Fruit fly (Drosophila melanogaster) whole organism, embryonic: ENCODE data around the gene P5CDh1.

ENCODE experiments used
- Aef1 ChIP-seq: fragments of 200-800 bp; sonication (Bioruptor generic); IDR thresholded peaks from 3 replicates; pipeline ENCODE4 v1.3.6; 2022; ENCODE audit warnings: missing biosample characterization, missing genetic modification characterization
- Antp ChIP-seq: fragments of 200-800 bp; sonication (Bioruptor generic); optimal IDR thresholded peaks from 3 replicates; lab custom pipeline; 2016; ENCODE audit warnings: missing biosample characterization, missing genetic modification characterization
- Asciz ChIP-seq: fragments of 200-800 bp; sonication (Bioruptor generic); optimal IDR thresholded peaks from 2 replicates; lab custom pipeline; 2017; ENCODE audit warnings: missing biosample characterization, mild to moderate bottlenecking, missing genetic modification characterization, missing genetic modification reagents
- Bgb ChIP-seq: fragments of 200-800 bp; sonication (Bioruptor generic); IDR thresholded peaks from 2 replicates; pipeline ENCODE4 v1.3.6; 2022; ENCODE audit warnings: missing biosample characterization, missing genetic modification characterization; ENCODE audit not compliant: partially characterized antibody
- CG10147 ChIP-seq: fragments of 200-800 bp; sonication (Bioruptor generic); optimal IDR thresholded peaks from 2 replicates; lab custom pipeline; 2019; ENCODE audit warnings: missing biosample characterization, mild to moderate bottlenecking, missing genetic modification characterization, moderate library complexity
- CG10462 ChIP-seq: fragments of 200-800 bp; sonication (Bioruptor generic); optimal IDR thresholded peaks from 2 replicates; lab custom pipeline; 2016; ENCODE audit warnings: missing biosample characterization, missing genetic modification characterization
- CG12219 ChIP-seq: fragments of 200-800 bp; sonication (Bioruptor generic); optimal IDR thresholded peaks from 3 replicates; lab custom pipeline; 2018; ENCODE audit warnings: missing biosample characterization, mild to moderate bottlenecking, missing genetic modification characterization
- CG13296 ChIP-seq: fragments of 200-800 bp; sonication (Bioruptor generic); optimal IDR thresholded peaks from 3 replicates; lab custom pipeline; 2018; ENCODE audit warnings: missing biosample characterization, mild to moderate bottlenecking, missing genetic modification characterization
- CG14860 ChIP-seq: fragments of 200-800 bp; sonication (Bioruptor generic); IDR thresholded peaks from 3 replicates; pipeline ENCODE4 v1.3.6; 2022; ENCODE audit warnings: missing biosample characterization, missing genetic modification characterization; ENCODE audit not compliant: partially characterized antibody
- CG15073 ChIP-seq: fragments of 200-800 bp; sonication (Bioruptor generic); optimal IDR thresholded peaks from 2 replicates; lab custom pipeline; 2016; ENCODE audit warnings: missing biosample characterization, missing genetic modification characterization
- CG1602 ChIP-seq: fragments of 200-800 bp; sonication (Bioruptor generic); optimal IDR thresholded peaks from 3 replicates; lab custom pipeline; 2016; ENCODE audit warnings: missing biosample characterization, missing genetic modification characterization
- CG17359 ChIP-seq: fragments of 200-800 bp; sonication (Bioruptor generic); optimal IDR thresholded peaks from 3 replicates; lab custom pipeline; 2018; ENCODE audit warnings: missing biosample characterization, mild to moderate bottlenecking, missing genetic modification characterization, moderate library complexity
- CG17361 ChIP-seq: fragments of 200-800 bp; sonication (Bioruptor generic); IDR thresholded peaks from 3 replicates; pipeline ENCODE4 v1.3.6; 2022; ENCODE audit warnings: missing biosample characterization, missing genetic modification characterization
- CG17612 ChIP-seq: fragments of 200-800 bp; sonication (Bioruptor generic); IDR thresholded peaks from 2 replicates; pipeline ENCODE4 v1.3.6; 2022; ENCODE audit warnings: missing biosample characterization, missing genetic modification characterization
- CG17829 ChIP-seq: fragments of 200-800 bp; optimal IDR thresholded peaks from 2 replicates; lab custom pipeline; 2019; ENCODE audit warnings: missing biosample characterization, mild to moderate bottlenecking, missing genetic modification characterization, moderate library complexity
- CG31441 ChIP-seq: fragments of 200-800 bp; sonication (Bioruptor generic); IDR thresholded peaks from 2 replicates; pipeline ENCODE4 v1.3.6; 2022; ENCODE audit warnings: missing biosample characterization, missing genetic modification characterization
- CG3407 ChIP-seq: fragments of 200-800 bp; sonication (Bioruptor generic); optimal IDR thresholded peaks from 2 replicates; lab custom pipeline; 2018; ENCODE audit warnings: missing biosample characterization, mild to moderate bottlenecking, missing genetic modification characterization
- CG6175 ChIP-seq: fragments of 200-800 bp; sonication (Bioruptor generic); IDR thresholded peaks from 3 replicates; pipeline ENCODE4 v1.3.6; 2022; ENCODE audit warnings: missing biosample characterization, missing genetic modification characterization
- CG6791 ChIP-seq: fragments of 200-800 bp; sonication (Bioruptor generic); IDR thresholded peaks from 3 replicates; pipeline ENCODE4 v1.3.6; 2022; ENCODE audit warnings: missing biosample characterization, missing genetic modification characterization; ENCODE audit not compliant: partially characterized antibody
- CG8089 ChIP-seq: fragments of 200-800 bp; sonication (Bioruptor generic); optimal IDR thresholded peaks from 3 replicates; lab custom pipeline; 2016; ENCODE audit warnings: missing biosample characterization, missing genetic modification characterization
- CG8359 ChIP-seq: fragments of 200-800 bp; sonication (Bioruptor generic); optimal IDR thresholded peaks from 2 replicates; lab custom pipeline; 2017; ENCODE audit warnings: missing biosample characterization, mild to moderate bottlenecking, missing genetic modification characterization, borderline replicate concordance
- CG9727 ChIP-seq: fragments of 200-800 bp; sonication (Bioruptor generic); optimal IDR thresholded peaks from 3 replicates; lab custom pipeline; 2017; ENCODE audit warnings: missing biosample characterization, mild to moderate bottlenecking, missing genetic modification characterization
- CkIIα-i1 ChIP-seq: fragments of 200-800 bp; sonication (Bioruptor generic); IDR thresholded peaks from 2 replicates; pipeline ENCODE4 v1.3.6; 2022; ENCODE audit warnings: missing biosample characterization, missing genetic modification characterization
- D19A ChIP-seq: fragments of 200-800 bp; optimal IDR thresholded peaks from 3 replicates; lab custom pipeline; 2019; ENCODE audit warnings: missing biosample characterization, mild to moderate bottlenecking, missing genetic modification characterization, moderate library complexity
- Deaf1 ChIP-seq: fragments of 200-800 bp; optimal IDR thresholded peaks from 3 replicates; lab custom pipeline; 2019; ENCODE audit warnings: missing biosample characterization, mild to moderate bottlenecking, missing genetic modification characterization, moderate library complexity
- Dip2 ChIP-seq: fragments of 200-800 bp; sonication (Bioruptor generic); IDR thresholded peaks from 2 replicates; pipeline ENCODE4 v1.3.6; 2022; ENCODE audit warnings: missing biosample characterization, missing genetic modification characterization
- Fer1 ChIP-seq: fragments of 200-800 bp; sonication (Bioruptor generic); optimal IDR thresholded peaks from 2 replicates; lab custom pipeline; 2017; ENCODE audit warnings: missing biosample characterization, mild to moderate bottlenecking, missing genetic modification characterization
- HHEX ChIP-seq: fragments of 200-800 bp; sonication (Bioruptor generic); optimal IDR thresholded peaks from 3 replicates; lab custom pipeline; 2017; ENCODE audit warnings: missing biosample characterization, mild to moderate bottlenecking, missing genetic modification characterization, missing genetic modification reagents
- Hmr ChIP-seq: fragments of 200-800 bp; sonication (Bioruptor generic); optimal IDR thresholded peaks from 3 replicates; lab custom pipeline; 2017; ENCODE audit warnings: mild to moderate bottlenecking, missing biosample characterization, missing genetic modification reagents, missing genetic modification characterization
- Mad ChIP-seq: fragments of 200-800 bp; sonication (Bioruptor generic); optimal IDR thresholded peaks from 2 replicates; lab custom pipeline; 2016; ENCODE audit warnings: missing biosample characterization, missing genetic modification characterization
- Pdp1 ChIP-seq, 2 experiments: fragments of 200-800 bp; sonication (Bioruptor generic); optimal IDR thresholded peaks; 3 replicates each; lab custom pipeline; 2016; ENCODE audit warnings: missing biosample characterization in 2 of 2, missing genetic modification characterization in 2 of 2, mild to moderate bottlenecking in 1 of 2, moderate library complexity in 1 of 2
- Rfx ChIP-seq: fragments of 200-800 bp; sonication (Bioruptor generic); IDR thresholded peaks from 2 replicates; pipeline ENCODE4 v1.3.6; 2022; ENCODE audit warnings: missing biosample characterization, missing genetic modification characterization
- Sin3A ChIP-seq: fragments of >200 bp; optimal IDR thresholded peaks from 2 replicates; lab custom pipeline; 2018
- az2 ChIP-seq: fragments of 200-800 bp; sonication (Bioruptor generic); optimal IDR thresholded peaks from 3 replicates; lab custom pipeline; 2016; ENCODE audit warnings: missing biosample characterization, missing genetic modification characterization
- crp ChIP-seq, 2 experiments: fragments of 200-800 bp; sonication (Bioruptor generic); optimal IDR thresholded peaks; 2 replicates in 1 of 2; 3 replicates in 1 of 2; lab custom pipeline; 2017; ENCODE audit warnings: missing biosample characterization in 2 of 2, missing genetic modification characterization in 2 of 2, mild to moderate bottlenecking in 1 of 2, moderate library complexity in 1 of 2
- dm ChIP-seq: fragments of 200-800 bp; sonication (Bioruptor generic); optimal IDR thresholded peaks from 3 replicates; lab custom pipeline; 2016; ENCODE audit warnings: missing biosample characterization, missing genetic modification characterization
- dmrt11E ChIP-seq: fragments of 200-800 bp; sonication (Bioruptor generic); optimal IDR thresholded peaks from 3 replicates; lab custom pipeline; 2018; ENCODE audit warnings: missing biosample characterization, mild to moderate bottlenecking, missing genetic modification characterization, moderate library complexity
- dmrt99B ChIP-seq: fragments of 200-800 bp; sonication (Bioruptor generic); optimal IDR thresholded peaks from 2 replicates; lab custom pipeline; 2018; ENCODE audit warnings: missing biosample characterization, mild to moderate bottlenecking, missing genetic modification characterization, moderate library complexity
- ftz-f1 ChIP-seq: fragments of 200-800 bp; sonication (Bioruptor generic); optimal IDR thresholded peaks from 2 replicates; lab custom pipeline; 2016; ENCODE audit warnings: missing biosample characterization, missing genetic modification characterization
- gt ChIP-seq: fragments of 200-800 bp; sonication (Bioruptor generic); IDR thresholded peaks from 2 replicates; pipeline ENCODE4 v1.3.6; 2022; ENCODE audit warnings: missing biosample characterization, missing genetic modification characterization
- klu ChIP-seq: fragments of 200-800 bp; sonication (Bioruptor generic); IDR thresholded peaks from 2 replicates; pipeline ENCODE4 v1.3.6; 2022; ENCODE audit warnings: missing biosample characterization, missing genetic modification characterization
- lbe ChIP-seq: fragments of 200-800 bp; sonication (Bioruptor generic); optimal IDR thresholded peaks from 2 replicates; lab custom pipeline; 2016; ENCODE audit warnings: missing biosample characterization, mild to moderate bottlenecking, missing genetic modification characterization
- maf-S ChIP-seq: fragments of 200-800 bp; sonication (Bioruptor generic); optimal IDR thresholded peaks from 2 replicates; lab custom pipeline; 2016; ENCODE audit warnings: missing biosample characterization, missing genetic modification characterization
- mld ChIP-seq: fragments of 200-800 bp; sonication (Bioruptor generic); IDR thresholded peaks from 3 replicates; pipeline ENCODE4 v1.3.6; 2022; ENCODE audit warnings: missing biosample characterization, missing genetic modification characterization; ENCODE audit not compliant: partially characterized antibody
- nau ChIP-seq: fragments of 200-800 bp; sonication (Bioruptor generic); optimal IDR thresholded peaks from 3 replicates; lab custom pipeline; 2017; ENCODE audit warnings: missing biosample characterization, mild to moderate bottlenecking, missing genetic modification characterization, missing genetic modification reagents
- pzg ChIP-seq: fragments of 200-800 bp; sonication (Bioruptor generic); optimal IDR thresholded peaks from 3 replicates; lab custom pipeline; 2018; ENCODE audit warnings: missing biosample characterization, mild to moderate bottlenecking, missing genetic modification characterization, moderate library complexity
- sens-2 ChIP-seq: fragments of 200-800 bp; sonication (Bioruptor generic); IDR thresholded peaks from 2 replicates; pipeline ENCODE4 v1.3.6; 2022; ENCODE audit warnings: missing biosample characterization, missing genetic modification characterization
- stc ChIP-seq: fragments of 200-800 bp; sonication (Bioruptor generic); IDR thresholded peaks from 2 replicates; pipeline ENCODE4 v1.3.6; 2022; ENCODE audit warnings: missing biosample characterization, missing genetic modification characterization
- tap ChIP-seq: fragments of 200-800 bp; optimal IDR thresholded peaks from 3 replicates; lab custom pipeline; 2019; ENCODE audit warnings: missing biosample characterization, mild to moderate bottlenecking, missing genetic modification characterization, moderate library complexity

P5CDh1 gene

dm6 chr3L:21824725-21825353 lies 16.3 kb downstream of the P5CDh1 start, which contains the start of gene eIF2A (continued):
- peak; percentile 87 for TF ChIP-seq Aef1 (GFP tag; lab: Robert Waterston, UW)
- TF ChIP-seq dmrt99B = no peak
- peak; percentile 51 for TF ChIP-seq CG13296 (GFP tag; lab: Kevin White, UChicago)
- TF ChIP-seq D19A (tag; lab: Kevin White, UChicago) = no peak
- no peak for TF ChIP-seq tap (tag; lab: Kevin White, UChicago)
- TF ChIP-seq CG6175 (GFP tag; lab: Robert Waterston, UW) = no peak
- TF ChIP-seq CG10462 (GFP tag; lab: Kevin White, UChicago) = no peak
- TF ChIP-seq Pdp1 (GFP tag; optimal IDR thresholded peaks at IDR 0.05; lab: Kevin White, UChicago) = peak; percentile 41 to 55
- TF ChIP-seq lbe = peak; percentile 57
- peak; percentile 99 for TF ChIP-seq pzg
- peak; percentile 89 for TF ChIP-seq dm (GFP tag; lab: Kevin White, UChicago)
- no peak for TF ChIP-seq CG17612
- no peak for TF ChIP-seq nau (GFP tag; lab: Kevin White, UChicago)
- 0 out of 2 replicates have a peak, but pooled peaks have one; percentile 29 for TF ChIP-seq stc (GFP tag; lab: Robert Waterston, UW)
- peak; percentile 72 for TF ChIP-seq Fer1 (GFP tag; lab: Kevin White, UChicago)
- no peak for TF ChIP-seq Asciz (GFP tag; lab: Kevin White, UChicago)
- no peak for TF ChIP-seq Deaf1 (tag; lab: Kevin White, UChicago)
- TF ChIP-seq CG17361 (GFP tag; lab: Robert Waterston, UW) = peak; percentile 9; the same call in 1 of the 3 replicates
- no peak for TF ChIP-seq CG8359 (GFP tag; lab: Kevin White, UChicago)
- TF ChIP-seq CkIIα-i1 (GFP tag; lab: Robert Waterston, UW) = no peak
- TF ChIP-seq ftz-f1 = peak; percentile 90
- TF ChIP-seq CG17829 (tag; lab: Kevin White, UChicago) = peak; percentile 71
- TF ChIP-seq CG9727 (GFP tag; lab: Kevin White, UChicago) = peak; percentile 7
- no peak for TF ChIP-seq Dip2 (GFP tag; lab: Robert Waterston, UW)
- peak; percentile 89 for TF ChIP-seq CG6791
- peak; percentile 24; the same call in 1 of the 2 replicates for TF ChIP-seq CG31441
- peak; percentile 34 for TF ChIP-seq HHEX (GFP tag; lab: Kevin White, UChicago)
- TF ChIP-seq Antp = peak; percentile 78
- TF ChIP-seq CG10147 (GFP tag; lab: Kevin White, UChicago) = no peak
- no peak for TF ChIP-seq klu (GFP tag; lab: Robert Waterston, UW)
- TF ChIP-seq crp (GFP tag; optimal IDR thresholded peaks at IDR 0.05; lab: Kevin White, UChicago) = peak in 1 of 2 experiments; percentile 66
- TF ChIP-seq maf-S (GFP tag; lab: Kevin White, UChicago) = peak; percentile 76
- TF ChIP-seq az2 (GFP tag; lab: Kevin White, UChicago) = peak; percentile 33
- no peak for TF ChIP-seq CG8089
- peak; percentile 69 for TF ChIP-seq Sin3A
- 0 out of 3 replicates have a peak, but pooled peaks have one; percentile 58 for TF ChIP-seq mld (GFP tag; lab: Robert Waterston, UW)
- TF ChIP-seq Mad (GFP tag; lab: Kevin White, UChicago) = peak; percentile 73
- TF ChIP-seq CG17359 = peak; percentile 44
- TF ChIP-seq CG1602 (GFP tag; lab: Kevin White, UChicago) = peak; percentile 30
- no peak for TF ChIP-seq CG12219
- TF ChIP-seq CG14860 = 0 out of 3 replicates have a peak, but pooled peaks have one; percentile 39
- peak; percentile 49 for TF ChIP-seq dmrt11E (tag; lab: Kevin White, UChicago)
- TF ChIP-seq sens-2 (GFP tag; lab: Robert Waterston, UW) = no peak
- TF ChIP-seq CG3407 (GFP tag; lab: Kevin White, UChicago) = no peak
- no peak for TF ChIP-seq gt (GFP tag; lab: Robert Waterston, UW)
- TF ChIP-seq Hmr (GFP tag; lab: Kevin White, UChicago) = peak; percentile 75
- TF ChIP-seq Rfx = peak; percentile 86
- TF ChIP-seq CG15073 (GFP tag; lab: Kevin White, UChicago) = no peak
- peak; percentile 92 for TF ChIP-seq Bgb
